Fruit fly (Drosophila melanogaster) whole organism, embryonic: ENCODE data around the gene atl.

ENCODE experiments used
- Atf6 ChIP-seq: fragments of 200-800 bp; sonication (Bioruptor generic); IDR thresholded peaks from 2 replicates; pipeline ENCODE4 v1.3.6; 2022; ENCODE audit warnings: missing biosample characterization, missing genetic modification characterization
- CG10979 ChIP-seq: fragments of 200-800 bp; sonication (Bioruptor generic); optimal IDR thresholded peaks from 2 replicates; lab custom pipeline; 2018; ENCODE audit warnings: missing biosample characterization, mild to moderate bottlenecking, missing genetic modification characterization, moderate library complexity
- CG11560 ChIP-seq: fragments of 200-800 bp; sonication (Bioruptor generic); IDR thresholded peaks from 3 replicates; pipeline ENCODE4 v1.3.6; 2022; ENCODE audit warnings: missing biosample characterization, missing genetic modification characterization
- CG32532 ChIP-seq: fragments of 200-800 bp; sonication (Bioruptor generic); IDR thresholded peaks from 2 replicates; pipeline ENCODE4 v1.3.6; 2022; ENCODE audit warnings: missing biosample characterization, missing genetic modification characterization
- CG34376 ChIP-seq: fragments of 200-800 bp; sonication (Bioruptor generic); optimal IDR thresholded peaks from 2 replicates; lab custom pipeline; 2018; ENCODE audit warnings: missing biosample characterization, mild to moderate bottlenecking, missing genetic modification characterization
- CG8089 ChIP-seq: fragments of 200-800 bp; sonication (Bioruptor generic); optimal IDR thresholded peaks from 3 replicates; lab custom pipeline; 2016; ENCODE audit warnings: missing biosample characterization, missing genetic modification characterization
- Usf ChIP-seq: fragments of 200-800 bp; sonication (Bioruptor generic); optimal IDR thresholded peaks from 2 replicates; lab custom pipeline; 2017; ENCODE audit warnings: missing genotype, missing biosample characterization, missing genetic modification characterization
- ase ChIP-seq: fragments of 200-800 bp; sonication (Bioruptor generic); IDR thresholded peaks from 3 replicates; pipeline ENCODE4 v1.3.6; 2022; ENCODE audit warnings: missing biosample characterization, missing genetic modification characterization
- ewg ChIP-seq: fragments of 200-800 bp; sonication (Bioruptor generic); optimal IDR thresholded peaks from 3 replicates; lab custom pipeline; 2017; ENCODE audit warnings: mild to moderate bottlenecking, missing biosample characterization, missing genetic modification reagents, missing genetic modification characterization

dm6 chr3R:24629877-24630808 is 4.7 kb downstream of the atl start, which contains the start of gene Wsck:
- no peak for TF ChIP-seq CG11560 (tag; lab: Robert Waterston, UW)
- no peak for TF ChIP-seq CG10979 (tag; lab: Kevin White, UChicago)
- no peak for TF ChIP-seq CG8089 (GFP tag; lab: Kevin White, UChicago)
- no peak for TF ChIP-seq Atf6
- TF ChIP-seq CG34376 (GFP tag; lab: Kevin White, UChicago): peak; percentile 18
- no peak for TF ChIP-seq CG32532 (GFP tag; lab: Robert Waterston, UW)
- no peak for TF ChIP-seq ase
- no peak for TF ChIP-seq ewg (GFP tag; lab: Kevin White, UChicago)
- TF ChIP-seq Usf: no peak
